Worm (Caenorhabditis elegans): ENCODE results near the gene C18D4.6.

Gene C18D4.6

DNA sequence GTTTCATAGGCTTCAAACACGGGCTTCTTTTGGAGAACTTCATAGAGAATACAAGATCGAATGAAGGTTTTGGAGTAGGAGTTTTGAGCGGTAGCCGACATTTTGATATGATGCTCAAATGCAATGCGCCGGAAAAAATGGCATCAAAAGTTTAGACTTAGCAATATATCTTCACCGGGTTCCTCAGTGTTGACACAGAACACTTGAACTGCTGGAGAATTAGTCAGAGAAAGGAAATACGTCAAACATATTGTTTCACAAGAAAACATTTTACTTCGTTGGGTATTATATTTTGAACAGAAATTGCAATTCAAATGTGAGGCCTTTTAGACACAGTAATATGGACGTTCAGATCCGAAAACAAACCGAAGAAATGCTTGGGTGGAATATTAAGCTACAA is 20.2 kb upstream of the C18D4.6 start, which contains the start of gene fbxa-174:
Gene fbxa-174, minus strand, starts transcription at position 101 of the 400 bp plus-strand sequence.
- TF ChIP-seq ztf-4 (tag; optimal IDR thresholded peaks at IDR 0.05) (no peak), snpc-4 (tag; optimal IDR thresholded peaks at IDR 0.05) (no peak), nhr-10 (tag; optimal IDR thresholded peaks at IDR 0.05) (no peak), fos-1 (tag; optimal IDR thresholded peaks at IDR 0.05) (no peak)

DNA sequence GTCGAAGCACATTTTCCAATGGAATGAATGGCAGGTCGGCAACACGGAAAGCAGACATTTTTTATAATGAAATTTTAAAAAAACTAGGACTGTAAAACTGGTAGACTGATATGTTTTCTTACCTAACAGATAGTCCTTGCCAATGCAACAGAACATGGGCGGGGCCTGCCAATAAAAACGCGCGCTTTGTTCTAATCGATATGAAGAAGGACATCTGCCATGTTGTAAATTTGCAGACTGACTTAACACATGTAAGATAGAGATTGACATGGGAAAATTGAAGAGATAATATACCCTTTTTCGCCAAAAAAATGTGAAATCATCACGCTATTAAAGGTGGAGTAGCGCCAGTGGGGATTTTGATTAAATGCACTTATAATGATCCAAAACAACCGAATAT is 14.6 kb upstream of the C18D4.6 start, which contains the start of gene C38D9.8:
Gene C38D9.8, minus strand, starts transcription at position 101 of the 400 bp plus-strand sequence.
- TF ChIP-seq sma-9 (GFP tag; optimal IDR thresholded peaks at IDR 0.05) (no peak), sma-9 (tag; optimal IDR thresholded peaks at IDR 0.05) (no peak), elt-3 (tag; optimal IDR thresholded peaks at IDR 0.05) (no peak)

DNA sequence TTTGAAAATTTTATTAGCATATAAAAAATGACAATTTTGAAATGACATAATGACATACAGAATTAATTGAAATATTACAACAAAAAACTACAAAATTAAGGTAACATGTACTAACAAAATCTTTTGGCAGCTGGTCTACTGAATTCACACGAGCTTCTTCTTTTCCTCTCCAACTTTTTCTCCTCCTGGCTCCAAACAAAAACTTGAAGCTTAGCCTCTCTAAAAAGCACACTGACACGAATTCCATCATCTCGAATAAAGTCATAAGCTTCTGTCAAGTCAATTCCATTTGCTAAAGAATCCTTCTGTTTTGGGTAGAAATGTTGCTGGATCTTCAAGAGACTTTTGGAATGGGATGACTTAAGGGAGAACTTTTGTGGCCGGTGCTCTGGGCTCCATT is 13.2 kb upstream of the C18D4.6 start:
- TF ChIP-seq lin-13 (GFP tag; optimal IDR thresholded peaks at IDR 0.05) = no peak
- no peak for TF ChIP-seq alr-1 (tag; optimal IDR thresholded peaks at IDR 0.05)
- TF ChIP-seq aly-2 (tag; optimal IDR thresholded peaks at IDR 0.05) = no peak
- no peak for TF ChIP-seq unc-55 (GFP tag; optimal IDR thresholded peaks at IDR 0.05)
- TF ChIP-seq blmp-1 (tag; optimal IDR thresholded peaks at IDR 0.05; ENCODE audit: insufficient read depth) = no peak
- no peak for TF ChIP-seq nhr-12 (tag; optimal IDR thresholded peaks at IDR 0.05)
- TF ChIP-seq crh-2 (tag; optimal IDR thresholded peaks at IDR 0.05) = no peak
- TF ChIP-seq ZK546.5 (tag; optimal IDR thresholded peaks at IDR 0.05) = no peak
- no peak for TF ChIP-seq elt-1 (tag; optimal IDR thresholded peaks at IDR 0.05)
- TF ChIP-seq lin-11 (tag; optimal IDR thresholded peaks at IDR 0.05) = no peak
- no peak for TF ChIP-seq nhr-10 (tag; optimal IDR thresholded peaks at IDR 0.05)
- no peak for TF ChIP-seq fos-1 (tag; optimal IDR thresholded peaks at IDR 0.05)
- TF ChIP-seq R02D3.7 (tag; optimal IDR thresholded peaks at IDR 0.05) = no peak
- no peak for TF ChIP-seq lin-39 (tag; optimal IDR thresholded peaks at IDR 0.05)
- TF ChIP-seq gmeb-1 (tag; optimal IDR thresholded peaks at IDR 0.05) = no peak
- no peak for TF ChIP-seq zag-1 (tag; optimal IDR thresholded peaks at IDR 0.05)
- TF ChIP-seq lsy-2 (tag; optimal IDR thresholded peaks at IDR 0.05) = no peak
- TF ChIP-seq sem-4 (tag; optimal IDR thresholded peaks at IDR 0.05) = no peak
- TF ChIP-seq mdl-1 (tag; optimal IDR thresholded peaks at IDR 0.05) = no peak
- no peak for TF ChIP-seq ama-1 (optimal IDR thresholded peaks at IDR 0.05)

DNA sequence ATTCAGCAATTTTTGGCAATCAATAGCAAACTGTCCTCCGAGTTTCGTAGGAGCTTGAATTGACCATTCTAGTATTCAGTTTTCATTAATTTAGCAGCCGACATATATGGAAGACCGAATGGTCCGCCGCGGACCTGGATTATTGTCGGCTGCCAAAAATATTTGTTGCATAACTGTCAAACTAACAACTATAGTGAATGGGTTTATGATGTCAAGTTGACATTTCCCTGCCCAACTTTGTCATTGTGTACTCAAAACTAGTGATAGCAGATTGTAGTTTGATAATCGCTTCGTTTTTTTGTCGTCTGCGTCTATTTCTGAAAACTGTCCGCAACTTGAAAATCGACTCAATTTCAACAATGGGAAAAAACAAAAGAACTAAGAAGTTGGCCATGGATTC is 11.2 kb upstream of the C18D4.6 start, which contains the start of gene fbxa-176:
Gene fbxa-176, plus strand, starts transcription at position 314 of the 400 bp plus-strand sequence.
- TF ChIP-seq ama-1 (optimal IDR thresholded peaks at IDR 0.05) (no peak), blmp-1 (tag; optimal IDR thresholded peaks at IDR 0.05; ENCODE audit: insufficient read depth) (no peak), fos-1 (tag; optimal IDR thresholded peaks at IDR 0.05) (peak; percentile 41), mdl-1 (tag; optimal IDR thresholded peaks at IDR 0.05) (no peak), unc-62 (GFP tag; optimal IDR thresholded peaks at IDR 0.05) (no peak), nhr-77 (tag; optimal IDR thresholded peaks at IDR 0.05) (no peak)

DNA sequence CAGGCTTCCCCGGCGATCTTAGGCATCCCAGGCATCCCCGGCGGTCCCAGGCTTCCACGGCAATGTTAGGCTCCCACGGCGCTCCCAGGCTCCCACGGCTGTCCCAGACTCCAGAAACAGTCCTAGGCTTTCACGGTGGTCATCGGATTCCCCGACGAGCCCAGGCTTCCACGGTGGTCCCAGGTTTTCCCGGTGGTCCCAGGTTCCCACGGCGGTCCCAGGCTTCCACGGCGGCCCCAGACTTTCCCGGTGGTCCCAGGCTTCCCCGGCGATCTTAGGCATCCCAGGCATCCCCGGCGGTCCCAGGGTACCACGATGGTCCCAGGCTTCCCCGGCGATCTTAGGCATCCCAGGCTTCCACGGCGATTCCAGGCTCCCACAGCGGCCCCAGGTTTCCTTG is 10.5 kb upstream of the C18D4.6 start:
- no peak for TF ChIP-seq nhr-25 (tag; optimal IDR thresholded peaks at IDR 0.05)
- TF ChIP-seq unc-55 (GFP tag; optimal IDR thresholded peaks at IDR 0.05) = no peak
- TF ChIP-seq nhr-6 (tag; optimal IDR thresholded peaks at IDR 0.05) = no peak
- no peak for TF ChIP-seq unc-39 (tag; optimal IDR thresholded peaks at IDR 0.05)
- no peak for TF ChIP-seq nhr-10 (tag; optimal IDR thresholded peaks at IDR 0.05)
- TF ChIP-seq unc-62 (GFP tag; optimal IDR thresholded peaks at IDR 0.05) = no peak
- no peak for TF ChIP-seq elt-1 (tag; optimal IDR thresholded peaks at IDR 0.05)
- TF ChIP-seq lin-13 (GFP tag; optimal IDR thresholded peaks at IDR 0.05) = no peak
- TF ChIP-seq sem-4 (tag; optimal IDR thresholded peaks at IDR 0.05) = no peak
- no peak for TF ChIP-seq C34F6.9 (tag; optimal IDR thresholded peaks at IDR 0.05)
- TF ChIP-seq alr-1 (tag; optimal IDR thresholded peaks at IDR 0.05) = no peak
- TF ChIP-seq egl-27 (tag; optimal IDR thresholded peaks at IDR 0.05) = no peak
- no peak for TF ChIP-seq sma-3 (GFP tag; optimal IDR thresholded peaks at IDR 0.05)
- TF ChIP-seq snpc-4 (tag; optimal IDR thresholded peaks at IDR 0.05) = no peak
- TF ChIP-seq ztf-4 (tag; optimal IDR thresholded peaks at IDR 0.05) = no peak
- no peak for TF ChIP-seq crh-2 (tag; optimal IDR thresholded peaks at IDR 0.05)
- TF ChIP-seq sma-9 (GFP tag; optimal IDR thresholded peaks at IDR 0.05) = no peak
- no peak for TF ChIP-seq sma-9 (tag; optimal IDR thresholded peaks at IDR 0.05)

DNA sequence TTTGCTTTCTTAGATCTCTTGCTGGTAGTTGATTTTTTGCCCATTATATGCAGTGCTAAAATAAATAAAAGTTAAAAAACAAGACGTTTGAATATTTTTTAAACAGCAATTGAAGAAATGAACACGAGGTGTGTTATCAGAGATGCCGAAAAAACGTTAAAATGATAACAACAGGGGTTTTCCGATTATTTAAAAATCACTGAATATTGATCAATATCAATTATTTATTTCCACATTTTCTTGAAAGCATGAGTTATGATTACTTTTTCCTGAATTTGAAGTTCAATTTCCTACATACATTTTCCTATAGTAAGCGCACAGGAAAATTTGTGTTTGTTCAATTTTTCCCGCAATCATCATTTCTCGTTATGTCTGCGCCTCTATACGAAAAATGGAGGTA is 8.8 kb upstream of the C18D4.6 start:
- TF ChIP-seq unc-62 (GFP tag; optimal IDR thresholded peaks at IDR 0.05) (no peak), nhr-11 (tag; optimal IDR thresholded peaks at IDR 0.05) (no peak), fos-1 (tag; optimal IDR thresholded peaks at IDR 0.05) (peak; percentile 1)

All from whole organism, L2 larva.